Fruit fly (Drosophila melanogaster) whole organism, embryonic: ENCODE results near the gene Taf2.
A peak's percentile ranks its signal among the peaks of the same experiment; 100 is the strongest.

Experiments
- BtbVII ChIP-seq: fragments of 200-800 bp; sonication (Bioruptor generic); optimal IDR thresholded peaks from 3 replicates; lab custom pipeline; 2017; ENCODE audit warnings: missing biosample characterization, mild to moderate bottlenecking, missing genetic modification characterization
- CG12104 ChIP-seq: fragments of 200-800 bp; sonication (Bioruptor generic); optimal IDR thresholded peaks from 3 replicates; lab custom pipeline; 2016; ENCODE audit warnings: missing biosample characterization, missing genetic modification characterization
- CG12299 ChIP-seq: fragments of 200-800 bp; sonication (Bioruptor generic); optimal IDR thresholded peaks from 2 replicates; lab custom pipeline; 2018; ENCODE audit warnings: missing biosample characterization, mild to moderate bottlenecking, missing genetic modification characterization
- CG12744 ChIP-seq: fragments of 200-800 bp; sonication (Bioruptor generic); optimal IDR thresholded peaks from 2 replicates; lab custom pipeline; 2016; ENCODE audit warnings: missing biosample characterization, missing genetic modification characterization
- CG12769 ChIP-seq: fragments of 200-800 bp; sonication (Bioruptor generic); optimal IDR thresholded peaks from 2 replicates; lab custom pipeline; 2019; ENCODE audit warnings: missing biosample characterization, mild to moderate bottlenecking, missing genetic modification characterization, moderate library complexity
- CG13624 ChIP-seq: fragments of 200-800 bp; sonication (Bioruptor generic); optimal IDR thresholded peaks from 2 replicates; lab custom pipeline; 2016; ENCODE audit warnings: missing biosample characterization, missing genetic modification characterization
- CG17328 ChIP-seq: fragments of 200-800 bp; sonication (Bioruptor generic); IDR thresholded peaks from 2 replicates; pipeline ENCODE4 v1.3.6; 2022; ENCODE audit warnings: missing biosample characterization, missing genetic modification characterization
- CG17385 ChIP-seq: fragments of 200-800 bp; sonication (Bioruptor generic); optimal IDR thresholded peaks from 3 replicates; lab custom pipeline; 2018; ENCODE audit warnings: missing biosample characterization, mild to moderate bottlenecking, missing genetic modification characterization
- CG17829 ChIP-seq: fragments of 200-800 bp; optimal IDR thresholded peaks from 2 replicates; lab custom pipeline; 2019; ENCODE audit warnings: missing biosample characterization, mild to moderate bottlenecking, missing genetic modification characterization, moderate library complexity
- CG18764 ChIP-seq: fragments of 200-800 bp; sonication (Bioruptor generic); optimal IDR thresholded peaks from 3 replicates; lab custom pipeline; 2016; ENCODE audit warnings: missing biosample characterization, missing genetic modification characterization
- CG31224 ChIP-seq: fragments of 200-800 bp; sonication (Bioruptor generic); IDR thresholded peaks from 2 replicates; pipeline ENCODE4 v1.3.6; 2022; ENCODE audit warnings: missing biosample characterization, missing genetic modification characterization
- CG3163 ChIP-seq: fragments of 200-800 bp; sonication (Bioruptor generic); optimal IDR thresholded peaks from 3 replicates; lab custom pipeline; 2016; ENCODE audit warnings: missing biosample characterization, missing genetic modification characterization
- CG32767 ChIP-seq: fragments of 200-800 bp; sonication (Bioruptor generic); IDR thresholded peaks from 2 replicates; pipeline ENCODE4 v1.3.6; 2022; ENCODE audit warnings: missing biosample characterization, missing genetic modification characterization
- CG3281 ChIP-seq: fragments of 200-800 bp; sonication (Bioruptor generic); optimal IDR thresholded peaks from 3 replicates; lab custom pipeline; 2017; ENCODE audit warnings: missing biosample characterization, mild to moderate bottlenecking, missing genetic modification characterization
- CG33213 ChIP-seq: fragments of 200-800 bp; sonication (Bioruptor generic); optimal IDR thresholded peaks from 3 replicates; lab custom pipeline; 2016; ENCODE audit warnings: missing biosample characterization, missing genetic modification characterization
- CG3995 ChIP-seq: fragments of 200-800 bp; sonication (Bioruptor generic); optimal IDR thresholded peaks from 3 replicates; lab custom pipeline; 2016; ENCODE audit warnings: missing biosample characterization, missing genetic modification characterization
- CG5245 ChIP-seq: fragments of 200-800 bp; sonication (Bioruptor generic); optimal IDR thresholded peaks from 3 replicates; lab custom pipeline; 2016; ENCODE audit warnings: missing biosample characterization, missing genetic modification characterization
- CG6272 ChIP-seq: fragments of 200-800 bp; sonication (Bioruptor generic); IDR thresholded peaks from 2 replicates; pipeline ENCODE4 v1.3.6; 2022; ENCODE audit warnings: missing biosample characterization, missing genetic modification characterization
- CG6765 ChIP-seq: fragments of 200-800 bp; sonication (Bioruptor generic); optimal IDR thresholded peaks from 3 replicates; lab custom pipeline; 2017; ENCODE audit warnings: missing biosample characterization, mild to moderate bottlenecking, missing genetic modification characterization
- CG7745 ChIP-seq: fragments of 200-800 bp; sonication (Bioruptor generic); optimal IDR thresholded peaks from 2 replicates; lab custom pipeline; 2018; ENCODE audit warnings: missing biosample characterization, mild to moderate bottlenecking, missing genetic modification characterization, moderate library complexity
- CG8359 ChIP-seq: fragments of 200-800 bp; sonication (Bioruptor generic); optimal IDR thresholded peaks from 2 replicates; lab custom pipeline; 2017; ENCODE audit warnings: missing biosample characterization, mild to moderate bottlenecking, missing genetic modification characterization, borderline replicate concordance
- CG9609 ChIP-seq: fragments of 200-800 bp; sonication (Bioruptor generic); optimal IDR thresholded peaks from 3 replicates; lab custom pipeline; 2016; ENCODE audit warnings: missing biosample characterization, missing genetic modification characterization
- CTCF ChIP-seq: fragments of 200-800 bp; sonication (Bioruptor generic); optimal IDR thresholded peaks from 2 replicates; lab custom pipeline; 2017; ENCODE audit warnings: missing biosample characterization, mild to moderate bottlenecking, missing genetic modification characterization, moderate library complexity
- D19A ChIP-seq: fragments of 200-800 bp; optimal IDR thresholded peaks from 3 replicates; lab custom pipeline; 2019; ENCODE audit warnings: missing biosample characterization, mild to moderate bottlenecking, missing genetic modification characterization, moderate library complexity
- ERR ChIP-seq: fragments of 200-800 bp; sonication (Bioruptor generic); optimal IDR thresholded peaks from 2 replicates; lab custom pipeline; 2016; ENCODE audit warnings: missing biosample characterization, missing genetic modification characterization
- Elba2 ChIP-seq: fragments of 200-800 bp; sonication (Bioruptor generic); optimal IDR thresholded peaks from 3 replicates; lab custom pipeline; 2016; ENCODE audit warnings: missing biosample characterization, missing genetic modification characterization
- HLH54F ChIP-seq: fragments of 200-800 bp; sonication (Bioruptor generic); optimal IDR thresholded peaks from 3 replicates; lab custom pipeline; 2016; ENCODE audit warnings: missing biosample characterization, missing genetic modification characterization
- Hr3 ChIP-seq: fragments of 200-800 bp; sonication (Bioruptor generic); optimal IDR thresholded peaks from 3 replicates; lab custom pipeline; 2016; ENCODE audit warnings: missing biosample characterization, missing genetic modification characterization
- Hr39 ChIP-seq: fragments of >200 bp; optimal IDR thresholded peaks from 2 replicates; lab custom pipeline; 2017
- Med ChIP-seq: fragments of 200-800 bp; sonication (Bioruptor generic); peaks from one replicate; lab custom pipeline; 2016; ENCODE audit warnings: missing biosample characterization, missing genetic modification characterization, mild to moderate bottlenecking, inconsistent platforms, moderate library complexity
- Nf-YC ChIP-seq: fragments of 200-800 bp; optimal IDR thresholded peaks from 3 replicates; lab custom pipeline; 2019; ENCODE audit warnings: missing biosample characterization, mild to moderate bottlenecking, missing genetic modification characterization, moderate library complexity
- Sox102F ChIP-seq: fragments of 200-800 bp; sonication (Bioruptor generic); optimal IDR thresholded peaks from 2 replicates; lab custom pipeline; 2018; ENCODE audit warnings: missing biosample characterization, mild to moderate bottlenecking, missing genetic modification characterization, moderate library complexity
- Stat92E ChIP-seq, 3 experiments: fragments of >200 bp in 2 of 3; fragments of 200-800 bp in 1 of 3; sonication (Bioruptor generic) in 1 of 3; optimal IDR thresholded peaks; 2 replicates each; lab custom pipeline; 2017 to 2019; ENCODE audit warnings: missing biosample characterization in 3 of 3, missing genetic modification characterization in 3 of 3, mild to moderate bottlenecking in 1 of 3, moderate library complexity in 1 of 3
- ara ChIP-seq: fragments of 200-800 bp; sonication (Bioruptor generic); IDR thresholded peaks from 2 replicates; pipeline ENCODE4 v1.3.6; 2022; ENCODE audit warnings: missing biosample characterization, missing genetic modification characterization
- cg ChIP-seq: fragments of 200-800 bp; sonication (Bioruptor generic); optimal IDR thresholded peaks from 3 replicates; lab custom pipeline; 2019; ENCODE audit warnings: missing biosample characterization, mild to moderate bottlenecking, missing genetic modification characterization, moderate library complexity
- dimm ChIP-seq: fragments of 200-800 bp; sonication (Bioruptor generic); IDR thresholded peaks from 2 replicates; pipeline ENCODE4 v1.3.6; 2022; ENCODE audit warnings: missing biosample characterization, missing genetic modification characterization
- dmrt11E ChIP-seq: fragments of 200-800 bp; sonication (Bioruptor generic); optimal IDR thresholded peaks from 3 replicates; lab custom pipeline; 2018; ENCODE audit warnings: missing biosample characterization, mild to moderate bottlenecking, missing genetic modification characterization, moderate library complexity
- gsb ChIP-seq: fragments of 200-800 bp; sonication (Bioruptor generic); IDR thresholded peaks from 2 replicates; pipeline ENCODE4 v1.3.6; 2022; ENCODE audit warnings: missing biosample characterization, missing genetic modification characterization
- gt ChIP-seq: fragments of 200-800 bp; sonication (Bioruptor generic); IDR thresholded peaks from 2 replicates; pipeline ENCODE4 v1.3.6; 2022; ENCODE audit warnings: missing biosample characterization, missing genetic modification characterization
- h ChIP-seq: fragments of >200 bp; optimal IDR thresholded peaks from 2 replicates; lab custom pipeline; 2017
- jigr1 ChIP-seq: fragments of 200-800 bp; sonication (Bioruptor generic); IDR thresholded peaks from 3 replicates; pipeline ENCODE4 v1.3.6; 2022; ENCODE audit warnings: missing biosample characterization, missing genetic modification characterization
- mam ChIP-seq: fragments of 200-800 bp; sonication (Bioruptor generic); optimal IDR thresholded peaks from 3 replicates; lab custom pipeline; 2016; ENCODE audit warnings: missing biosample characterization, missing genetic modification characterization
- nau ChIP-seq: fragments of 200-800 bp; sonication (Bioruptor generic); optimal IDR thresholded peaks from 3 replicates; lab custom pipeline; 2017; ENCODE audit warnings: missing biosample characterization, mild to moderate bottlenecking, missing genetic modification characterization, missing genetic modification reagents
- onecut ChIP-seq: fragments of 200-800 bp; sonication (Bioruptor generic); IDR thresholded peaks from 2 replicates; pipeline ENCODE4 v1.3.6; 2022; ENCODE audit warnings: missing biosample characterization, missing genetic modification characterization
- pb ChIP-seq: fragments of 200-800 bp; sonication (Bioruptor generic); optimal IDR thresholded peaks from 3 replicates; lab custom pipeline; 2016; ENCODE audit warnings: missing biosample characterization, missing genetic modification characterization
- salm ChIP-seq: fragments of 200-800 bp; sonication (Bioruptor generic); optimal IDR thresholded peaks from 2 replicates; lab custom pipeline; 2018; ENCODE audit warnings: missing biosample characterization, mild to moderate bottlenecking, missing genetic modification characterization
- scrt ChIP-seq: fragments of 200-800 bp; sonication (Bioruptor generic); optimal IDR thresholded peaks from 2 replicates; lab custom pipeline; 2018; ENCODE audit warnings: missing biosample characterization, mild to moderate bottlenecking, missing genetic modification characterization, moderate library complexity
- shn ChIP-seq: fragments of 200-800 bp; sonication (Bioruptor generic); optimal IDR thresholded peaks from 3 replicates; lab custom pipeline; 2016; ENCODE audit warnings: missing biosample characterization, missing genetic modification characterization
- slou ChIP-seq: fragments of 200-800 bp; sonication (Bioruptor generic); optimal IDR thresholded peaks from 3 replicates; lab custom pipeline; 2016; ENCODE audit warnings: missing biosample characterization, missing genetic modification characterization
- tap ChIP-seq: fragments of 200-800 bp; optimal IDR thresholded peaks from 3 replicates; lab custom pipeline; 2019; ENCODE audit warnings: missing biosample characterization, mild to moderate bottlenecking, missing genetic modification characterization, moderate library complexity
- zf30C ChIP-seq: fragments of 200-800 bp; sonication (Bioruptor generic); optimal IDR thresholded peaks from 3 replicates; lab custom pipeline; 2018; ENCODE audit warnings: missing biosample characterization, mild to moderate bottlenecking, missing genetic modification characterization
- zfh2 ChIP-seq: fragments of 200-800 bp; sonication (Bioruptor generic); optimal IDR thresholded peaks from 2 replicates; lab custom pipeline; 2016; ENCODE audit warnings: missing biosample characterization, missing genetic modification characterization

Gene Taf2

dm6 chr3L:9855784-9856426 is 32.6 kb downstream of the Taf2 start (continued):
- TF ChIP-seq CG12299 (peak; percentile 94), CG3281 (GFP tag; lab: Kevin White, UChicago) (peak; percentile 93), D19A (tag; lab: Kevin White, UChicago) (peak; percentile 96), CG3163 (GFP tag; lab: Kevin White, UChicago) (peak; percentile 85), salm (tag; lab: Kevin White, UChicago) (peak; percentile 95), pb (peak; percentile 95), dimm (GFP tag; lab: Robert Waterston, UW) (peak; percentile 93), ERR (GFP tag; lab: Kevin White, UChicago) (peak; percentile 97), slou (GFP tag; lab: Kevin White, UChicago) (peak; percentile 90), CG12744 (GFP tag; lab: Kevin White, UChicago) (peak; percentile 94), CG5245 (GFP tag; lab: Kevin White, UChicago) (peak; percentile 98), BtbVII (GFP tag; lab: Kevin White, UChicago) (peak; percentile 93), h (lab: Kevin White, UChicago) (no peak), CG17385 (GFP tag; lab: Kevin White, UChicago) (peak; percentile 90), CG13624 (peak; percentile 95), ara (GFP tag; lab: Robert Waterston, UW) (peak; percentile 99), scrt (GFP tag; lab: Kevin White, UChicago) (peak; percentile 88), Elba2 (GFP tag; lab: Kevin White, UChicago) (peak; percentile 88), CTCF (GFP tag; lab: Kevin White, UChicago) (peak; percentile 72), CG32767 (GFP tag; lab: Robert Waterston, UW) (peak; percentile 97), nau (GFP tag; lab: Kevin White, UChicago) (peak; percentile 97), dmrt11E (tag; lab: Kevin White, UChicago) (peak; percentile 99), Stat92E (GFP tag; optimal IDR thresholded peaks at IDR 0.05; lab: Kevin White, UChicago) (peak in 1 of 3 experiments; percentile 96), Hr39 (no peak), CG6272 (GFP tag; lab: Robert Waterston, UW) (peak; percentile 96), CG8359 (peak; percentile 95), CG6765 (GFP tag; lab: Kevin White, UChicago) (peak; percentile 82), gsb (GFP tag; lab: Robert Waterston, UW) (peak; percentile 88), Med (peak; percentile 99), CG17829 (tag; lab: Kevin White, UChicago) (peak; percentile 99), CG33213 (GFP tag; lab: Kevin White, UChicago) (peak; percentile 96), CG7745 (tag; lab: Kevin White, UChicago) (peak; percentile 78), onecut (peak; percentile 94), CG12104 (GFP tag; lab: Kevin White, UChicago) (peak; percentile 95), Hr3 (GFP tag; lab: Kevin White, UChicago) (peak; percentile 96), zfh2 (GFP tag; lab: Kevin White, UChicago) (peak; percentile 89), HLH54F (GFP tag; lab: Kevin White, UChicago) (peak; percentile 96), zf30C (no peak), Nf-YC (peak; percentile 76), CG31224 (GFP tag; lab: Robert Waterston, UW) (peak; percentile 89), jigr1 (peak; percentile 94), tap (tag; lab: Kevin White, UChicago) (peak; percentile 97), Sox102F (GFP tag; lab: Kevin White, UChicago) (peak; percentile 96), CG12769 (peak; percentile 94), CG17328 (GFP tag; lab: Robert Waterston, UW) (peak; percentile 99), gt (GFP tag; lab: Robert Waterston, UW) (peak; percentile 97), cg (GFP tag; lab: Kevin White, UChicago) (peak; percentile 88), CG3995 (GFP tag; lab: Kevin White, UChicago) (peak; percentile 69), mam (GFP tag; lab: Kevin White, UChicago) (peak; percentile 94), shn (peak; percentile 97), CG18764 (peak; percentile 95), CG9609 (GFP tag; lab: Kevin White, UChicago) (peak; percentile 97)
